Fruit fly (Drosophila melanogaster) whole organism, embryonic: ENCODE measurements around the gene CG31287.
A peak's percentile ranks its signal among the peaks of the same experiment; 100 is the strongest.

Experiments used
- Ada2b ChIP-seq: fragments of 200-800 bp; sonication (Bioruptor generic); IDR thresholded peaks from 2 replicates; pipeline ENCODE4 v1.3.6; 2022; ENCODE audit warnings: missing biosample characterization, missing genetic modification characterization
- CG10321 ChIP-seq: fragments of 200-800 bp; sonication (Bioruptor generic); IDR thresholded peaks from 2 replicates; pipeline ENCODE4 v1.3.6; 2022; ENCODE audit warnings: missing biosample characterization, missing genetic modification characterization
- CG10543 ChIP-seq: fragments of 200-800 bp; sonication (Bioruptor generic); optimal IDR thresholded peaks from 3 replicates; lab custom pipeline; 2017; ENCODE audit warnings: missing biosample characterization, mild to moderate bottlenecking, missing genetic modification characterization, moderate library complexity
- CG11504 ChIP-seq: fragments of 200-800 bp; sonication (Bioruptor generic); optimal IDR thresholded peaks from 3 replicates; lab custom pipeline; 2019; ENCODE audit warnings: missing biosample characterization, mild to moderate bottlenecking, missing genetic modification characterization, moderate library complexity
- CG12071 ChIP-seq: fragments of 200-800 bp; sonication (Bioruptor generic); optimal IDR thresholded peaks from 3 replicates; lab custom pipeline; 2018; ENCODE audit warnings: missing biosample characterization, mild to moderate bottlenecking, missing genetic modification characterization
- CG12104 ChIP-seq: fragments of 200-800 bp; sonication (Bioruptor generic); optimal IDR thresholded peaks from 3 replicates; lab custom pipeline; 2016; ENCODE audit warnings: missing biosample characterization, missing genetic modification characterization
- CG1233 ChIP-seq: fragments of 200-800 bp; sonication (Bioruptor generic); optimal IDR thresholded peaks from 4 replicates; lab custom pipeline; 2018; ENCODE audit warnings: missing biosample characterization, mild to moderate bottlenecking, missing genetic modification characterization
- CG13287 ChIP-seq: fragments of 200-800 bp; sonication (Bioruptor generic); IDR thresholded peaks from 2 replicates; pipeline ENCODE4 v1.3.6; 2022; ENCODE audit warnings: missing biosample characterization, missing genetic modification characterization; ENCODE audit not compliant: partially characterized antibody
- CG15011 ChIP-seq: fragments of 200-800 bp; sonication (Bioruptor generic); optimal IDR thresholded peaks from 3 replicates; lab custom pipeline; 2018; ENCODE audit warnings: missing biosample characterization, mild to moderate bottlenecking, missing genetic modification characterization
- CG17359 ChIP-seq: fragments of 200-800 bp; sonication (Bioruptor generic); optimal IDR thresholded peaks from 3 replicates; lab custom pipeline; 2018; ENCODE audit warnings: missing biosample characterization, mild to moderate bottlenecking, missing genetic modification characterization, moderate library complexity
- CG18599 ChIP-seq: fragments of 200-800 bp; sonication (Bioruptor generic); optimal IDR thresholded peaks from 3 replicates; lab custom pipeline; 2017; ENCODE audit warnings: missing biosample characterization, missing genetic modification characterization, mild to moderate bottlenecking, moderate library complexity, missing genetic modification reagents
- CG18764 ChIP-seq: fragments of 200-800 bp; sonication (Bioruptor generic); optimal IDR thresholded peaks from 3 replicates; lab custom pipeline; 2016; ENCODE audit warnings: missing biosample characterization, missing genetic modification characterization
- CG30403 ChIP-seq: fragments of 200-800 bp; sonication (Bioruptor generic); optimal IDR thresholded peaks from 3 replicates; lab custom pipeline; 2016; ENCODE audit warnings: missing biosample characterization, missing genetic modification characterization
- CG34422 ChIP-seq: fragments of 200-800 bp; sonication (Bioruptor generic); IDR thresholded peaks from 3 replicates; pipeline ENCODE4 v1.3.6; 2022; ENCODE audit warnings: missing biosample characterization, missing genetic modification characterization
- CG3838 ChIP-seq: fragments of 200-800 bp; sonication (Bioruptor generic); optimal IDR thresholded peaks from 3 replicates; lab custom pipeline; 2016; ENCODE audit warnings: missing biosample characterization, missing genetic modification characterization
- CG3847 ChIP-seq: fragments of 200-800 bp; sonication (Bioruptor generic); IDR thresholded peaks from 2 replicates; pipeline ENCODE4 v1.3.6; 2022; ENCODE audit warnings: missing biosample characterization, missing genetic modification characterization
- CG4424 ChIP-seq: fragments of 200-800 bp; sonication (Bioruptor generic); optimal IDR thresholded peaks from 3 replicates; lab custom pipeline; 2016; ENCODE audit warnings: missing biosample characterization, missing genetic modification characterization
- CG6272 ChIP-seq: fragments of 200-800 bp; sonication (Bioruptor generic); IDR thresholded peaks from 2 replicates; pipeline ENCODE4 v1.3.6; 2022; ENCODE audit warnings: missing biosample characterization, missing genetic modification characterization
- CG7963 ChIP-seq: fragments of 200-800 bp; sonication (Bioruptor generic); IDR thresholded peaks from 3 replicates; pipeline ENCODE4 v1.3.6; 2022; ENCODE audit warnings: missing biosample characterization, missing genetic modification characterization; ENCODE audit not compliant: partially characterized antibody
- CG8089 ChIP-seq: fragments of 200-800 bp; sonication (Bioruptor generic); optimal IDR thresholded peaks from 3 replicates; lab custom pipeline; 2016; ENCODE audit warnings: missing biosample characterization, missing genetic modification characterization
- CG8478 ChIP-seq: fragments of >200 bp; optimal IDR thresholded peaks from 2 replicates; lab custom pipeline; 2018
- CG9727 ChIP-seq: fragments of 200-800 bp; sonication (Bioruptor generic); optimal IDR thresholded peaks from 3 replicates; lab custom pipeline; 2017; ENCODE audit warnings: missing biosample characterization, mild to moderate bottlenecking, missing genetic modification characterization
- CoRest ChIP-seq: fragments of 200-800 bp; sonication (Bioruptor generic); optimal IDR thresholded peaks from 3 replicates; lab custom pipeline; 2018; ENCODE audit warnings: missing biosample characterization, mild to moderate bottlenecking, missing genetic modification characterization, moderate library complexity
- D19A ChIP-seq: fragments of 200-800 bp; optimal IDR thresholded peaks from 3 replicates; lab custom pipeline; 2019; ENCODE audit warnings: missing biosample characterization, mild to moderate bottlenecking, missing genetic modification characterization, moderate library complexity
- Doc2 ChIP-seq: fragments of 200-800 bp; sonication (Bioruptor generic); IDR thresholded peaks from 2 replicates; pipeline ENCODE4 v1.3.6; 2022; ENCODE audit warnings: missing biosample characterization, missing genetic modification characterization
- Eip74EF ChIP-seq, 2 experiments: fragments of 200-800 bp in 1 of 2; fragments of >200 bp in 1 of 2; sonication (Bioruptor generic) in 1 of 2; optimal IDR thresholded peaks; 2 replicates each; lab custom pipeline; 2017 to 2019; ENCODE audit warnings: missing biosample characterization in 2 of 2, missing genetic modification characterization in 2 of 2, mild to moderate bottlenecking in 1 of 2, moderate library complexity in 1 of 2
- HLH54F ChIP-seq: fragments of 200-800 bp; sonication (Bioruptor generic); optimal IDR thresholded peaks from 3 replicates; lab custom pipeline; 2016; ENCODE audit warnings: missing biosample characterization, missing genetic modification characterization
- Max ChIP-seq: fragments of 200-800 bp; sonication (Bioruptor generic); optimal IDR thresholded peaks from 2 replicates; lab custom pipeline; 2016; ENCODE audit warnings: missing biosample characterization, mild to moderate bottlenecking, missing genetic modification characterization
- NK7.1 ChIP-seq: fragments of 200-800 bp; sonication (Bioruptor generic); optimal IDR thresholded peaks from 3 replicates; lab custom pipeline; 2016; ENCODE audit warnings: missing biosample characterization, missing genetic modification characterization
- Nf-YA ChIP-seq: fragments of 200-800 bp; sonication (Bioruptor generic); IDR thresholded peaks from 2 replicates; pipeline ENCODE4 v1.3.6; 2022; ENCODE audit warnings: missing biosample characterization, missing genetic modification characterization
- Nf-YC ChIP-seq: fragments of 200-800 bp; optimal IDR thresholded peaks from 3 replicates; lab custom pipeline; 2019; ENCODE audit warnings: missing biosample characterization, mild to moderate bottlenecking, missing genetic modification characterization, moderate library complexity
- Ptx1 ChIP-seq: fragments of 200-800 bp; sonication (Bioruptor generic); IDR thresholded peaks from 2 replicates; pipeline ENCODE4 v1.3.6; 2022; ENCODE audit warnings: missing biosample characterization, missing genetic modification characterization
- Usf ChIP-seq: fragments of 200-800 bp; sonication (Bioruptor generic); optimal IDR thresholded peaks from 2 replicates; lab custom pipeline; 2017; ENCODE audit warnings: missing genotype, missing biosample characterization, missing genetic modification characterization
- Xbp1 ChIP-seq: fragments of 200-800 bp; sonication (Bioruptor generic); optimal IDR thresholded peaks from 3 replicates; lab custom pipeline; 2016; ENCODE audit warnings: missing biosample characterization, mild to moderate bottlenecking, missing genetic modification characterization
- abd-A ChIP-seq: fragments of 200-800 bp; sonication (Bioruptor generic); optimal IDR thresholded peaks from 3 replicates; lab custom pipeline; 2019; ENCODE audit warnings: missing biosample characterization, mild to moderate bottlenecking, missing genetic modification characterization, moderate library complexity
- az2 ChIP-seq: fragments of 200-800 bp; sonication (Bioruptor generic); optimal IDR thresholded peaks from 3 replicates; lab custom pipeline; 2016; ENCODE audit warnings: missing biosample characterization, missing genetic modification characterization
- bcd ChIP-seq: fragments of 200-800 bp; sonication (Bioruptor generic); optimal IDR thresholded peaks from 2 replicates; lab custom pipeline; 2017; ENCODE audit warnings: missing biosample characterization, mild to moderate bottlenecking, missing genetic modification characterization
- br ChIP-seq: fragments of >200 bp; optimal IDR thresholded peaks from 2 replicates; lab custom pipeline; 2017
- ci ChIP-seq: fragments of 200-800 bp; sonication (Bioruptor generic); IDR thresholded peaks from 3 replicates; pipeline ENCODE4 v1.3.6; 2022; ENCODE audit warnings: missing biosample characterization, missing genetic modification characterization
- crp ChIP-seq, 2 experiments: fragments of 200-800 bp; sonication (Bioruptor generic); optimal IDR thresholded peaks; 2 replicates in 1 of 2; 3 replicates in 1 of 2; lab custom pipeline; 2017; ENCODE audit warnings: missing biosample characterization in 2 of 2, missing genetic modification characterization in 2 of 2, mild to moderate bottlenecking in 1 of 2, moderate library complexity in 1 of 2
- fru ChIP-seq: fragments of >200 bp; optimal IDR thresholded peaks from 2 replicates; lab custom pipeline; 2017
- hbn ChIP-seq: fragments of 200-800 bp; sonication (Bioruptor generic); IDR thresholded peaks from 2 replicates; pipeline ENCODE4 v1.3.6; 2022; ENCODE audit warnings: missing biosample characterization, missing genetic modification characterization; ENCODE audit not compliant: partially characterized antibody
- her ChIP-seq: fragments of 200-800 bp; sonication (Bioruptor generic); optimal IDR thresholded peaks from 2 replicates; lab custom pipeline; 2016; ENCODE audit warnings: missing biosample characterization, missing genetic modification characterization
- nmo ChIP-seq: fragments of 200-800 bp; sonication (Bioruptor generic); optimal IDR thresholded peaks from 2 replicates; lab custom pipeline; 2018; ENCODE audit warnings: missing biosample characterization, mild to moderate bottlenecking, missing genetic modification characterization, moderate library complexity
- psq ChIP-seq: fragments of 200-800 bp; sonication (Bioruptor generic); optimal IDR thresholded peaks from 2 replicates; lab custom pipeline; 2017; ENCODE audit warnings: missing biosample characterization, missing genetic modification characterization
- pum ChIP-seq: fragments of 200-800 bp; sonication (Bioruptor generic); optimal IDR thresholded peaks from 2 replicates; lab custom pipeline; 2016; ENCODE audit warnings: missing biosample characterization, missing genetic modification characterization
- scrt ChIP-seq: fragments of 200-800 bp; sonication (Bioruptor generic); optimal IDR thresholded peaks from 2 replicates; lab custom pipeline; 2018; ENCODE audit warnings: missing biosample characterization, mild to moderate bottlenecking, missing genetic modification characterization, moderate library complexity
- sd ChIP-seq: fragments of 200-800 bp; sonication (Bioruptor generic); optimal IDR thresholded peaks from 3 replicates; lab custom pipeline; 2018; ENCODE audit warnings: missing biosample characterization, mild to moderate bottlenecking, missing genetic modification characterization, moderate library complexity
- stc ChIP-seq: fragments of 200-800 bp; sonication (Bioruptor generic); IDR thresholded peaks from 2 replicates; pipeline ENCODE4 v1.3.6; 2022; ENCODE audit warnings: missing biosample characterization, missing genetic modification characterization
- tin ChIP-seq: fragments of 200-800 bp; sonication (Bioruptor generic); optimal IDR thresholded peaks from 3 replicates; lab custom pipeline; 2016; ENCODE audit warnings: missing biosample characterization, missing genetic modification characterization

Gene CG31287

dm6 chr3R:16157564-16158242 lies 45.5 kb upstream of the CG31287 start (continued):
- TF ChIP-seq Ptx1 (GFP tag; lab: Robert Waterston, UW): peak; percentile 11; the same call in 1 of the 2 replicates
- TF ChIP-seq CG1233: peak; percentile 58
- peak; percentile 50 for TF ChIP-seq CG9727
- no peak for TF ChIP-seq NK7.1 (GFP tag; lab: Kevin White, UChicago)
- TF ChIP-seq psq: no peak
- TF ChIP-seq CG3847: 0 out of 2 replicates have a peak, but pooled peaks have one; percentile 23
- TF ChIP-seq CG6272: no peak
- TF ChIP-seq pum (GFP tag; lab: Kevin White, UChicago): no peak
- peak; percentile 90 for TF ChIP-seq D19A (tag; lab: Kevin White, UChicago)
- TF ChIP-seq CG30403 (GFP tag; lab: Kevin White, UChicago): peak; percentile 57
- peak; percentile 68 for TF ChIP-seq CoRest (tag; lab: Kevin White, UChicago)
- peak; percentile 57 for TF ChIP-seq stc (GFP tag; lab: Robert Waterston, UW)
- TF ChIP-seq az2: peak; percentile 38
- TF ChIP-seq HLH54F (GFP tag; lab: Kevin White, UChicago): no peak
- no peak; the same call in 2 of the 3 replicates for TF ChIP-seq CG34422 (GFP tag; lab: Robert Waterston, UW)
- 0 out of 2 replicates have a peak, but pooled peaks have one; percentile 10 for TF ChIP-seq Ada2b (GFP tag; lab: Robert Waterston, UW)
- TF ChIP-seq CG12071 (GFP tag; lab: Kevin White, UChicago): peak; percentile 5
- TF ChIP-seq CG12104 (GFP tag; lab: Kevin White, UChicago): peak; percentile 56
- TF ChIP-seq Usf (GFP tag; lab: Kevin White, UChicago): no peak
- no peak for TF ChIP-seq CG7963
- TF ChIP-seq CG18764 (GFP tag; lab: Kevin White, UChicago): no peak
- no peak for TF ChIP-seq Doc2 (GFP tag; lab: Robert Waterston, UW)
- TF ChIP-seq Xbp1: peak; percentile 35
- TF ChIP-seq Eip74EF (GFP tag; optimal IDR thresholded peaks at IDR 0.05; lab: Kevin White, UChicago): peak in 1 of 2 experiments; percentile 20
- no peak for TF ChIP-seq sd
- peak; percentile 47 for TF ChIP-seq CG17359
- TF ChIP-seq CG10543 (GFP tag; lab: Kevin White, UChicago): peak; percentile 72
- TF ChIP-seq CG10321: no peak
- TF ChIP-seq CG15011 (GFP tag; lab: Kevin White, UChicago): peak; percentile 45
- peak; percentile 51 for TF ChIP-seq bcd (GFP tag; lab: Kevin White, UChicago)
- TF ChIP-seq CG8478: no peak
- TF ChIP-seq hbn (GFP tag; lab: Robert Waterston, UW): no peak; the same call in 1 of the 2 replicates
- peak; percentile 54 for TF ChIP-seq abd-A (tag; lab: Kevin White, UChicago)
- peak; percentile 40 for TF ChIP-seq her (GFP tag; lab: Kevin White, UChicago)
- peak; percentile 36 for TF ChIP-seq CG4424 (GFP tag; lab: Kevin White, UChicago)
- no peak for TF ChIP-seq Nf-YA (GFP tag; lab: Robert Waterston, UW)
- TF ChIP-seq fru (lab: Kevin White, UChicago): no peak
- TF ChIP-seq CG13287 (GFP tag; lab: Robert Waterston, UW): peak; percentile 58
- TF ChIP-seq nmo (GFP tag; lab: Kevin White, UChicago): peak; percentile 57
- no peak for TF ChIP-seq tin (GFP tag; lab: Kevin White, UChicago)
- no peak for TF ChIP-seq crp (GFP tag; optimal IDR thresholded peaks at IDR 0.05; lab: Kevin White, UChicago)
- TF ChIP-seq ci (GFP tag; lab: Robert Waterston, UW): peak; percentile 45; the same call in 1 of the 3 replicates
- no peak for TF ChIP-seq br
- peak; percentile 29 for TF ChIP-seq Max
- no peak for TF ChIP-seq CG8089 (GFP tag; lab: Kevin White, UChicago)
- TF ChIP-seq Nf-YC (tag; lab: Kevin White, UChicago): peak; percentile 15
- TF ChIP-seq scrt (GFP tag; lab: Kevin White, UChicago): peak; percentile 92
- peak; percentile 63 for TF ChIP-seq CG18599 (GFP tag; lab: Kevin White, UChicago)
- TF ChIP-seq CG3838: no peak
- peak; percentile 75 for TF ChIP-seq CG11504
